Fruit fly (Drosophila melanogaster) whole organism, embryonic: ENCODE data around the gene Grx5.

Experiments used
- ATbp ChIP-seq: fragments of 200-800 bp; sonication (Bioruptor generic); optimal IDR thresholded peaks from 2 replicates; lab custom pipeline; 2017; ENCODE audit warnings: missing biosample characterization, mild to moderate bottlenecking, missing genetic modification characterization, missing genetic modification reagents
- Abd-B ChIP-seq: fragments of 200-800 bp; sonication (Bioruptor generic); optimal IDR thresholded peaks from 2 replicates; lab custom pipeline; 2018; ENCODE audit warnings: missing biosample characterization, mild to moderate bottlenecking, missing genetic modification characterization, moderate library complexity
- Antp ChIP-seq: fragments of 200-800 bp; sonication (Bioruptor generic); optimal IDR thresholded peaks from 3 replicates; lab custom pipeline; 2016; ENCODE audit warnings: missing biosample characterization, missing genetic modification characterization
- Asciz ChIP-seq: fragments of 200-800 bp; sonication (Bioruptor generic); optimal IDR thresholded peaks from 2 replicates; lab custom pipeline; 2017; ENCODE audit warnings: missing biosample characterization, mild to moderate bottlenecking, missing genetic modification characterization, missing genetic modification reagents
- Bdp1 ChIP-seq: fragments of 200-800 bp; sonication (Bioruptor generic); optimal IDR thresholded peaks from 3 replicates; lab custom pipeline; 2016; ENCODE audit warnings: missing biosample characterization, missing genetic modification characterization
- CG11093 ChIP-seq: fragments of 200-800 bp; sonication (Bioruptor generic); IDR thresholded peaks from 3 replicates; pipeline ENCODE4 v1.3.6; 2022; ENCODE audit warnings: missing biosample characterization, missing genetic modification characterization
- CG11560 ChIP-seq: fragments of 200-800 bp; sonication (Bioruptor generic); IDR thresholded peaks from 3 replicates; pipeline ENCODE4 v1.3.6; 2022; ENCODE audit warnings: missing biosample characterization, missing genetic modification characterization
- CG1233 ChIP-seq: fragments of 200-800 bp; sonication (Bioruptor generic); optimal IDR thresholded peaks from 4 replicates; lab custom pipeline; 2018; ENCODE audit warnings: missing biosample characterization, mild to moderate bottlenecking, missing genetic modification characterization
- CG12391 ChIP-seq: fragments of 200-800 bp; sonication (Bioruptor generic); optimal IDR thresholded peaks from 3 replicates; lab custom pipeline; 2018; ENCODE audit warnings: missing biosample characterization, mild to moderate bottlenecking, missing genetic modification characterization, moderate library complexity
- CG12744 ChIP-seq: fragments of 200-800 bp; sonication (Bioruptor generic); optimal IDR thresholded peaks from 2 replicates; lab custom pipeline; 2016; ENCODE audit warnings: missing biosample characterization, missing genetic modification characterization
- CG13775 ChIP-seq: fragments of 200-800 bp; sonication (Bioruptor generic); optimal IDR thresholded peaks from 3 replicates; lab custom pipeline; 2017; ENCODE audit warnings: missing biosample characterization, mild to moderate bottlenecking, missing genetic modification characterization
- CG14014 ChIP-seq: fragments of 200-800 bp; sonication (Bioruptor generic); IDR thresholded peaks from 2 replicates; pipeline ENCODE4 v1.3.6; 2022; ENCODE audit warnings: missing biosample characterization, missing genetic modification characterization
- CG14441 ChIP-seq: fragments of 200-800 bp; sonication (Bioruptor generic); IDR thresholded peaks from 2 replicates; pipeline ENCODE4 v1.3.6; 2022; ENCODE audit warnings: missing biosample characterization, missing genetic modification characterization
- CG31224 ChIP-seq: fragments of 200-800 bp; sonication (Bioruptor generic); IDR thresholded peaks from 2 replicates; pipeline ENCODE4 v1.3.6; 2022; ENCODE audit warnings: missing biosample characterization, missing genetic modification characterization
- CG4404 ChIP-seq: fragments of 200-800 bp; sonication (Bioruptor generic); IDR thresholded peaks from 2 replicates; pipeline ENCODE4 v1.3.6; 2022; ENCODE audit warnings: missing biosample characterization, missing genetic modification characterization
- CG4424 ChIP-seq: fragments of 200-800 bp; sonication (Bioruptor generic); optimal IDR thresholded peaks from 3 replicates; lab custom pipeline; 2016; ENCODE audit warnings: missing biosample characterization, missing genetic modification characterization
- CG5953 ChIP-seq: fragments of 200-800 bp; sonication (Bioruptor generic); IDR thresholded peaks from 2 replicates; pipeline ENCODE4 v1.3.6; 2022; ENCODE audit warnings: missing biosample characterization, missing genetic modification characterization
- CG6689 ChIP-seq: fragments of 200-800 bp; sonication (Bioruptor generic); IDR thresholded peaks from 2 replicates; pipeline ENCODE4 v1.3.6; 2022; ENCODE audit warnings: missing biosample characterization, missing genetic modification characterization
- CG7928 ChIP-seq: fragments of 200-800 bp; sonication (Bioruptor generic); optimal IDR thresholded peaks from 2 replicates; lab custom pipeline; 2017; ENCODE audit warnings: missing biosample characterization, mild to moderate bottlenecking, missing genetic modification characterization
- CG8924 ChIP-seq: fragments of 200-800 bp; optimal IDR thresholded peaks from 3 replicates; lab custom pipeline; 2019; ENCODE audit warnings: missing biosample characterization, mild to moderate bottlenecking, missing genetic modification characterization, moderate library complexity
- CG9437 ChIP-seq: fragments of 200-800 bp; sonication (Bioruptor generic); optimal IDR thresholded peaks from 2 replicates; lab custom pipeline; 2018; ENCODE audit warnings: missing biosample characterization, mild to moderate bottlenecking, missing genetic modification characterization
- CG9727 ChIP-seq: fragments of 200-800 bp; sonication (Bioruptor generic); optimal IDR thresholded peaks from 3 replicates; lab custom pipeline; 2017; ENCODE audit warnings: missing biosample characterization, mild to moderate bottlenecking, missing genetic modification characterization
- Chrac-16 ChIP-seq: fragments of 200-800 bp; sonication (Bioruptor generic); optimal IDR thresholded peaks from 3 replicates; lab custom pipeline; 2016; ENCODE audit warnings: missing biosample characterization, missing genetic modification characterization
- E2f1 ChIP-seq: fragments of 200-800 bp; sonication (Bioruptor generic); IDR thresholded peaks from 2 replicates; pipeline ENCODE4 v1.3.6; 2022; ENCODE audit warnings: missing biosample characterization, missing genetic modification characterization
- E2f2 ChIP-seq: fragments of 200-800 bp; sonication (Bioruptor generic); IDR thresholded peaks from 2 replicates; pipeline ENCODE4 v1.3.6; 2022; ENCODE audit warnings: missing biosample characterization, missing genetic modification characterization
- Gug ChIP-seq: fragments of 200-800 bp; sonication (Bioruptor generic); IDR thresholded peaks from 4 replicates; pipeline ENCODE4 v1.3.6; 2022; ENCODE audit warnings: missing biosample characterization, missing genetic modification characterization
- H2.0 ChIP-seq: fragments of 200-800 bp; sonication (Bioruptor generic); IDR thresholded peaks from 2 replicates; pipeline ENCODE4 v1.3.6; 2022; ENCODE audit warnings: missing biosample characterization, missing genetic modification characterization
- Hr78 ChIP-seq, 2 experiments: fragments of 200-800 bp in 1 of 2; fragments of >200 bp in 1 of 2; sonication (Bioruptor generic) in 1 of 2; optimal IDR thresholded peaks; 2 replicates each; lab custom pipeline; 2017 to 2019; ENCODE audit warnings: missing biosample characterization in 2 of 2, missing genetic modification characterization in 2 of 2, mild to moderate bottlenecking in 1 of 2, moderate library complexity in 1 of 2
- MTF-1 ChIP-seq: fragments of 200-800 bp; sonication (Bioruptor generic); optimal IDR thresholded peaks from 2 replicates; lab custom pipeline; 2018; ENCODE audit warnings: missing biosample characterization, mild to moderate bottlenecking, missing genetic modification characterization, borderline replicate concordance
- Med ChIP-seq: fragments of 200-800 bp; sonication (Bioruptor generic); peaks from one replicate; lab custom pipeline; 2016; ENCODE audit warnings: missing biosample characterization, missing genetic modification characterization, mild to moderate bottlenecking, inconsistent platforms, moderate library complexity
- Opbp ChIP-seq: fragments of 200-800 bp; sonication (Bioruptor generic); IDR thresholded peaks from 3 replicates; pipeline ENCODE4 v1.3.6; 2022; ENCODE audit warnings: missing biosample characterization, missing genetic modification characterization; ENCODE audit not compliant: partially characterized antibody
- Sry-δ ChIP-seq: fragments of 200-800 bp; sonication (Bioruptor generic); optimal IDR thresholded peaks from 2 replicates; lab custom pipeline; 2016; ENCODE audit warnings: missing biosample characterization, missing genetic modification characterization
- Xbp1 ChIP-seq: fragments of 200-800 bp; sonication (Bioruptor generic); optimal IDR thresholded peaks from 3 replicates; lab custom pipeline; 2016; ENCODE audit warnings: missing biosample characterization, mild to moderate bottlenecking, missing genetic modification characterization
- ara ChIP-seq: fragments of 200-800 bp; sonication (Bioruptor generic); IDR thresholded peaks from 2 replicates; pipeline ENCODE4 v1.3.6; 2022; ENCODE audit warnings: missing biosample characterization, missing genetic modification characterization
- ase ChIP-seq: fragments of 200-800 bp; sonication (Bioruptor generic); IDR thresholded peaks from 3 replicates; pipeline ENCODE4 v1.3.6; 2022; ENCODE audit warnings: missing biosample characterization, missing genetic modification characterization
- chif ChIP-seq, 2 experiments: fragments of 200-800 bp; sonication (Bioruptor generic); optimal IDR thresholded peaks; 3 replicates each; lab custom pipeline; 2016; ENCODE audit warnings: missing biosample characterization in 2 of 2, missing genetic modification characterization in 2 of 2
- chn ChIP-seq: fragments of 200-800 bp; sonication (Bioruptor generic); optimal IDR thresholded peaks from 2 replicates; lab custom pipeline; 2016; ENCODE audit warnings: missing biosample characterization, missing genetic modification characterization
- crp ChIP-seq, 2 experiments: fragments of 200-800 bp; sonication (Bioruptor generic); optimal IDR thresholded peaks; 2 replicates in 1 of 2; 3 replicates in 1 of 2; lab custom pipeline; 2017; ENCODE audit warnings: missing biosample characterization in 2 of 2, missing genetic modification characterization in 2 of 2, mild to moderate bottlenecking in 1 of 2, moderate library complexity in 1 of 2
- hkb ChIP-seq, 2 experiments: fragments of 200-800 bp in 1 of 2; fragments of >200 bp in 1 of 2; sonication (Bioruptor generic) in 1 of 2; IDR thresholded peaks in 1 of 2; optimal IDR thresholded peaks in 1 of 2; 2 replicates each; pipeline versions ENCODE4 v1.3.6 to Lab custom; 2017 to 2022; ENCODE audit warnings: missing biosample characterization in 1 of 2, missing genetic modification characterization in 1 of 2
- ind ChIP-seq: fragments of 200-800 bp; sonication (Bioruptor generic); optimal IDR thresholded peaks from 3 replicates; lab custom pipeline; 2016; ENCODE audit warnings: missing biosample characterization, missing genetic modification characterization
- knrl ChIP-seq: fragments of 200-800 bp; sonication (Bioruptor generic); IDR thresholded peaks from 3 replicates; pipeline ENCODE4 v1.3.6; 2022; ENCODE audit warnings: missing biosample characterization, missing genetic modification characterization; ENCODE audit not compliant: partially characterized antibody
- org-1 ChIP-seq: fragments of 200-800 bp; sonication (Bioruptor generic); optimal IDR thresholded peaks from 2 replicates; lab custom pipeline; 2017; ENCODE audit warnings: missing biosample characterization, missing genetic modification characterization
- pros ChIP-seq: fragments of 200-800 bp; sonication (Bioruptor generic); optimal IDR thresholded peaks from 3 replicates; lab custom pipeline; 2019; ENCODE audit warnings: missing biosample characterization, mild to moderate bottlenecking, missing genetic modification characterization, moderate library complexity
- salm ChIP-seq: fragments of 200-800 bp; sonication (Bioruptor generic); optimal IDR thresholded peaks from 2 replicates; lab custom pipeline; 2018; ENCODE audit warnings: missing biosample characterization, mild to moderate bottlenecking, missing genetic modification characterization
- sd ChIP-seq: fragments of 200-800 bp; sonication (Bioruptor generic); optimal IDR thresholded peaks from 3 replicates; lab custom pipeline; 2018; ENCODE audit warnings: missing biosample characterization, mild to moderate bottlenecking, missing genetic modification characterization, moderate library complexity
- slbo ChIP-seq: fragments of 200-800 bp; sonication (Bioruptor generic); IDR thresholded peaks from 2 replicates; pipeline ENCODE4 v1.3.6; 2022; ENCODE audit warnings: missing biosample characterization, missing genetic modification characterization
- tin ChIP-seq: fragments of 200-800 bp; sonication (Bioruptor generic); optimal IDR thresholded peaks from 3 replicates; lab custom pipeline; 2016; ENCODE audit warnings: missing biosample characterization, missing genetic modification characterization
- tna ChIP-seq: fragments of 200-800 bp; sonication (Bioruptor generic); IDR thresholded peaks from 2 replicates; pipeline ENCODE4 v1.3.6; 2022; ENCODE audit warnings: missing biosample characterization, missing genetic modification characterization; ENCODE audit not compliant: partially characterized antibody
- zf30C ChIP-seq: fragments of 200-800 bp; sonication (Bioruptor generic); optimal IDR thresholded peaks from 3 replicates; lab custom pipeline; 2018; ENCODE audit warnings: missing biosample characterization, mild to moderate bottlenecking, missing genetic modification characterization

Gene Grx5

dm6 chrX:14848755-14849354, 10.9 kb upstream of the Grx5 start, which contains the start of gene CG9522 (continued):
- no peak; the same call in 2 of the 3 replicates for TF ChIP-seq ase (GFP tag; lab: Robert Waterston, UW)
- peak; percentile 62 for TF ChIP-seq Xbp1
- TF ChIP-seq CG14441 (GFP tag; lab: Robert Waterston, UW) = peak; percentile 39; the same call in 1 of the 2 replicates
- TF ChIP-seq crp (GFP tag; optimal IDR thresholded peaks at IDR 0.05; lab: Kevin White, UChicago) = no peak
- TF ChIP-seq CG12391 (tag; lab: Kevin White, UChicago) = peak; percentile 75
- TF ChIP-seq zf30C (GFP tag; lab: Kevin White, UChicago) = no peak
- peak; percentile 10 for TF ChIP-seq Abd-B (GFP tag; lab: Kevin White, UChicago)
- no peak for TF ChIP-seq hkb (optimal IDR thresholded peaks at IDR 0.05; lab: Kevin White, UChicago)
- peak; percentile 86 for TF ChIP-seq hkb (GFP tag; IDR thresholded peaks at IDR 0.05; lab: Robert Waterston, UW)
- peak; percentile 68 for TF ChIP-seq Asciz (GFP tag; lab: Kevin White, UChicago)
- peak in 1 of 2 experiments; percentile 4 for TF ChIP-seq Hr78 (GFP tag; optimal IDR thresholded peaks at IDR 0.05; lab: Kevin White, UChicago)
- peak; percentile 66 for TF ChIP-seq CG6689 (GFP tag; lab: Robert Waterston, UW)
- peak; percentile 63 for TF ChIP-seq Chrac-16 (GFP tag; lab: Kevin White, UChicago)
- peak; percentile 89 for TF ChIP-seq Med (GFP tag; lab: Kevin White, UChicago)
- peak; percentile 75 for TF ChIP-seq ara
- no peak for TF ChIP-seq Bdp1 (GFP tag; lab: Kevin White, UChicago)
- TF ChIP-seq CG12744 (GFP tag; lab: Kevin White, UChicago) = no peak
- peak; percentile 70 for TF ChIP-seq CG14014 (GFP tag; lab: Robert Waterston, UW)
- TF ChIP-seq CG5953 (GFP tag; lab: Robert Waterston, UW) = peak; percentile 51; the same call in 1 of the 2 replicates
- peak; percentile 64 for TF ChIP-seq ind (GFP tag; lab: Kevin White, UChicago)
- TF ChIP-seq H2.0 = peak; percentile 63
- TF ChIP-seq Antp (GFP tag; lab: Kevin White, UChicago) = peak; percentile 4
- TF ChIP-seq chn (GFP tag; lab: Kevin White, UChicago) = peak; percentile 49
- TF ChIP-seq org-1 (GFP tag; lab: Kevin White, UChicago) = peak; percentile 45
- no peak for TF ChIP-seq sd (tag; lab: Kevin White, UChicago)
- no peak for TF ChIP-seq pros
- peak; percentile 43; the same call in 1 of the 2 replicates for TF ChIP-seq E2f2 (GFP tag; lab: Robert Waterston, UW)
- TF ChIP-seq tin (GFP tag; lab: Kevin White, UChicago) = peak; percentile 66
- peak; percentile 76 for TF ChIP-seq slbo (GFP tag; lab: Robert Waterston, UW)
- TF ChIP-seq knrl = peak; percentile 14; the same call in 1 of the 3 replicates
- peak; percentile 27 to 58 for TF ChIP-seq chif (GFP tag; optimal IDR thresholded peaks at IDR 0.05; lab: Kevin White, UChicago)
- TF ChIP-seq CG11093 (GFP tag; lab: Robert Waterston, UW) = peak; percentile 72
- peak; percentile 50 for TF ChIP-seq MTF-1 (GFP tag; lab: Kevin White, UChicago)
- peak; percentile 3 for TF ChIP-seq Sry-δ
- no peak for TF ChIP-seq CG11560 (tag; lab: Robert Waterston, UW)
- TF ChIP-seq Gug = peak; percentile 24; the same call in 2 of the 4 replicates
- TF ChIP-seq CG8924 = peak; percentile 75
- no peak for TF ChIP-seq Opbp (GFP tag; lab: Robert Waterston, UW)
- peak; percentile 62 for TF ChIP-seq salm (tag; lab: Kevin White, UChicago)
- peak; percentile 49 for TF ChIP-seq CG4404 (GFP tag; lab: Robert Waterston, UW)
- TF ChIP-seq E2f1 (GFP tag; lab: Robert Waterston, UW) = peak; percentile 69
- peak; percentile 55 for TF ChIP-seq CG13775
- TF ChIP-seq ATbp (GFP tag; lab: Kevin White, UChicago) = peak; percentile 82
- TF ChIP-seq CG9727 = peak; percentile 74
- TF ChIP-seq CG1233 (GFP tag; lab: Kevin White, UChicago) = peak; percentile 65
- TF ChIP-seq CG31224 (GFP tag; lab: Robert Waterston, UW) = 0 out of 2 replicates have a peak, but pooled peaks have one; percentile 32
- TF ChIP-seq CG4424 (GFP tag; lab: Kevin White, UChicago) = peak; percentile 77
- no peak for TF ChIP-seq CG7928 (GFP tag; lab: Kevin White, UChicago)
- no peak for TF ChIP-seq tna (GFP tag; lab: Robert Waterston, UW)
- peak; percentile 35 for TF ChIP-seq CG9437
